Worm (Caenorhabditis elegans) whole organism, late embryonic: ENCODE results near the gene C03C10.5.

Experiments
- F13H6.1 ChIP-seq: sonication (generic microtip); optimal IDR thresholded peaks from 2 replicates; lab custom pipeline; 2016; ENCODE audit warnings: missing genetic modification characterization, missing compliant biosample characterization
- ahr-1 ChIP-seq: sonication (generic microtip); optimal IDR thresholded peaks from 2 replicates; lab custom pipeline; 2016; ENCODE audit warnings: missing genetic modification characterization, missing compliant biosample characterization
- ama-1 ChIP-seq: fragments of 150-350 bp; optimal IDR thresholded peaks from 2 replicates; lab custom pipeline; 2014
- ceh-24 ChIP-seq: sonication (generic microtip); optimal IDR thresholded peaks from 2 replicates; lab custom pipeline; 2016; ENCODE audit warnings: mild to moderate bottlenecking, missing genetic modification characterization, missing compliant biosample characterization
- ceh-34 ChIP-seq: sonication (generic microtip); optimal IDR thresholded peaks from 2 replicates; lab custom pipeline; 2016; ENCODE audit warnings: mild to moderate bottlenecking, missing genetic modification characterization, missing compliant biosample characterization
- ceh-9 ChIP-seq: sonication (generic microtip); optimal IDR thresholded peaks from 2 replicates; lab custom pipeline; 2016; ENCODE audit warnings: mild to moderate bottlenecking, missing genetic modification characterization, inconsistent platforms, missing compliant biosample characterization
- fkh-10 ChIP-seq: fragments of 150-350 bp; optimal IDR thresholded peaks from 2 replicates; lab custom pipeline; 2014; ENCODE audit warnings: missing biosample characterization, missing genetic modification reagents, missing genetic modification characterization
- hlh-30 ChIP-seq: sonication (generic microtip); optimal IDR thresholded peaks from 2 replicates; lab custom pipeline; 2017; ENCODE audit warnings: antibody characterized with exemption, missing genetic modification characterization, missing compliant biosample characterization; ENCODE audit not compliant: insufficient read depth
- lin-11 ChIP-seq: fragments of 200-800 bp; sonication (Bioruptor generic); optimal IDR thresholded peaks from 2 replicates; lab custom pipeline; 2018; ENCODE audit warnings: mild to moderate bottlenecking, missing genetic modification characterization, missing compliant biosample characterization
- mec-3 ChIP-seq: sonication (generic microtip); optimal IDR thresholded peaks from 2 replicates; lab custom pipeline; 2016; ENCODE audit warnings: borderline replicate concordance, missing genetic modification characterization, missing compliant biosample characterization
- nhr-11 ChIP-seq: fragments of 150-350 bp; optimal IDR thresholded peaks from 2 replicates; lab custom pipeline; 2014; ENCODE audit warnings: missing biosample characterization, missing genetic modification characterization
- pros-1 ChIP-seq: fragments of 150-350 bp; optimal IDR thresholded peaks from 2 replicates; lab custom pipeline; 2014; ENCODE audit warnings: missing biosample characterization, missing genetic modification reagents, missing genetic modification characterization

DNA sequence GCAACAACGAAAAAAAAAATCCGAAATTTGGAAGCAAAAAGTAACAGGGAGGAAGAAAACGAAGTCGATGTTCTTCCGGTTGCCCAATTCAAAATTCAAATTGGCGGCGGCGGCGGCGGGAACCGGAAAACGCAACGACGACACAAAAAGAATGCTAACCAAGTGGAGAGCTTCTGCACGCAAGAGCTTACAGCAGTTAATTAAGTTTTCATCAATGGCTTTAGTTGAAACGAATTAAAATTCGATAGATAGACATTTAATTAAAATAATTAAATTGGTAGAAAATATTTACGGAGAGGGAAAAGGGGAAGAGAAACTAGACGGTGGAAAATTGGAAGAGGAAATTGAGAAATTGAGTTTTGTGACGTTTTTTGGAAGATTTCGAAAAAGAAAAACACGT lies 21.7 kb downstream of the C03C10.5 start:
- TF ChIP-seq nhr-11 (no peak), fkh-10 (GFP tag; lab: Kevin White, UChicago) (no peak), pros-1 (tag; lab: Kevin White, UChicago) (no peak), ceh-24 (tag; lab: Kevin White, UChicago) (no peak), ama-1 (lab: Kevin White, UChicago) (no peak), ceh-34 (tag; lab: Kevin White, UChicago) (no peak), hlh-30 (no peak), F13H6.1 (tag; lab: Kevin White, UChicago) (no peak), ceh-9 (tag; lab: Kevin White, UChicago) (no peak), lin-11 (tag; lab: Kevin White, UChicago) (no peak), ahr-1 (tag; lab: Kevin White, UChicago) (no peak), mec-3 (tag; lab: Kevin White, UChicago) (no peak)
